Worm (Caenorhabditis elegans) whole organism, L3 larva: Measurements from ENCODE around the gene lmp-1.

Source experiments
- ama-1 ChIP-seq: fragments of 150-350 bp; optimal IDR thresholded peaks from 2 replicates; lab custom pipeline; 2018
- egl-27 ChIP-seq: sonication (generic microtip); optimal IDR thresholded peaks from 4 replicates; lab custom pipeline; 2017; ENCODE audit warnings: missing biosample characterization, missing genetic modification reagents, missing genetic modification characterization
- fkh-10 ChIP-seq: sonication (generic microtip); optimal IDR thresholded peaks from 2 replicates; lab custom pipeline; 2017; ENCODE audit warnings: missing biosample characterization, missing genetic modification reagents, missing genetic modification characterization
- fos-1 ChIP-seq: fragments of 150-350 bp; optimal IDR thresholded peaks from 2 replicates; lab custom pipeline; 2014; ENCODE audit warnings: missing biosample characterization, missing genetic modification characterization
- nhr-23 ChIP-seq: fragments of 150-350 bp; optimal IDR thresholded peaks from 2 replicates; lab custom pipeline; 2014; ENCODE audit warnings: missing biosample characterization, missing genetic modification reagents, missing genetic modification characterization
- pqm-1 ChIP-seq: fragments of 150-350 bp; optimal IDR thresholded peaks from 2 replicates; lab custom pipeline; 2017; ENCODE audit warnings: missing biosample characterization, missing genetic modification characterization, inconsistent platforms

DNA sequence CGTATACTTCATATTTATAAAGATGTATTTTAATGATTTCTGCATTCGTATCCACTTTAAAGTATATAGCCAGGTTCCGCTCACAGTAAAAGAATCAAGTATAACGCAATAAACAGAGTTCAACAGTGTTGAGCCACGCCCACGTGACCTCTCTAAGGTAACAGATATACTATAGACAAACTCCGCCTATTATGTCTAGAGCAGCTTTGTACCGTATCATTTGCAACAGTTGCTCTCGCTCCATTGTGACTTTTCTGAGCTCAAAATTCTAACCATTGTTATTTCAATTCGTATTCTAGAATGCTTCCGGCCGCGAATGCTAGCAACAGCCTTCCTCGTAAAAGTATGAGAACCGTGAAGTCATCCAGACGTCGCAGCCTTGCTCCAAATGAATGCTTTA is 4.1 kb downstream of the lmp-1 start, which contains the start of gene C03B1.17:
- TF ChIP-seq nhr-23 (tag; lab: Kevin White, UChicago) (no peak), ama-1 (no peak), fos-1 (no peak), egl-27 (tag; lab: Kevin White, UChicago) (no peak), fkh-10 (GFP tag; lab: Kevin White, UChicago) (no peak), pqm-1 (tag; lab: Kevin White, UChicago) (no peak)
